Worm (Caenorhabditis elegans) whole organism, midembryonic: ENCODE measurements around the gene gphr-2.
A peak's percentile ranks its signal among the peaks of the same experiment; 100 is the strongest.

ENCODE experiments used
- cog-1 ChIP-seq: sonication (generic microtip); optimal IDR thresholded peaks from 2 replicates; lab custom pipeline; 2016; ENCODE audit warnings: missing genetic modification characterization, missing compliant biosample characterization
- flt-1 ChIP-seq: fragments of 200-800 bp; sonication (Bioruptor generic); IDR thresholded peaks from 2 replicates; pipeline ENCODE4 v1.3.6; 2022; ENCODE audit warnings: missing genetic modification characterization, missing compliant biosample characterization
- klf-2 ChIP-seq: fragments of 200-800 bp; sonication (Bioruptor generic); conservative IDR thresholded peaks from 2 replicates; pipeline ENCODE4 v1.3.6; 2022; ENCODE audit warnings: missing genetic modification reagents, missing genetic modification characterization, missing compliant biosample characterization
- med-1 ChIP-seq: sonication (generic microtip); optimal IDR thresholded peaks from 2 replicates; lab custom pipeline; 2017; ENCODE audit warnings: missing genetic modification characterization, mild to moderate bottlenecking, missing compliant biosample characterization, antibody characterized with exemption, missing genetic modification reagents; ENCODE audit not compliant: insufficient read depth
- ref-1 ChIP-seq: fragments of 200-800 bp; sonication (Bioruptor generic); conservative IDR thresholded peaks from 2 replicates; pipeline ENCODE4 v1.3.6; 2022; ENCODE audit warnings: missing genetic modification reagents, missing genetic modification characterization, missing compliant biosample characterization
- ztf-23 ChIP-seq: fragments of 200-800 bp; sonication (Bioruptor generic); IDR thresholded peaks from 2 replicates; pipeline ENCODE4 v1.3.6; 2022; ENCODE audit warnings: missing genetic modification reagents, missing genetic modification characterization, missing compliant biosample characterization
- ztf-29 ChIP-seq: fragments of 200-800 bp; sonication (Bioruptor generic); IDR thresholded peaks from 2 replicates; pipeline ENCODE4 v1.3.6; 2022; ENCODE audit warnings: missing genetic modification reagents, missing genetic modification characterization, missing compliant biosample characterization

DNA sequence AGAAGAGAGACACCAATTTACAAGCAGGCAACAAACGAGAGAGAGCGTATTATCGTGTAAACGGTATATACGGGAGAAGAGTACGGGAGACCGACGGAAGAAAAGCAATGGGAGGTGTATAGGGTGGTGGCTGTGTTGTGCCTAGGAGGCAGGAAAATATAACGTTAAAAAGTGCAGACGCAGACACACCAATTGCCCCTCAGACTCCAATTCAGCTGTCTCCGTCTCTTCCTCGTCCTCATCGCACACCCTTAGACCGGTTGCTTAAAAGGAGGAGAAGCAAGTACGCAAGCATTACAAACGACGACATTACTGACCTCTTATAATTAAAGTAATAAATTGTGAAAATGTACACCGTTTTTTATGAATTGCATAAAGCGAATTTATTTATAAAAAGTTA lies 4.8 kb upstream of the gphr-2 start:
- 0 out of 2 replicates have a peak, but pooled peaks have one; percentile 5 for TF ChIP-seq klf-2 (GFP tag; lab: Robert Waterston, UW)
- no peak for TF ChIP-seq ztf-23
- peak; percentile 44; the same call in 1 of the 2 replicates for TF ChIP-seq ztf-29 (GFP tag; lab: Robert Waterston, UW)
- TF ChIP-seq flt-1 (GFP tag; lab: Robert Waterston, UW) = 0 out of 2 replicates have a peak, but pooled peaks have one; percentile 48
- peak; percentile 79 for TF ChIP-seq cog-1 (tag; lab: Kevin White, UChicago)
- TF ChIP-seq med-1 = no peak
- no peak for TF ChIP-seq ref-1
